Worm (Caenorhabditis elegans) whole organism, early embryonic: ENCODE measurements around the gene R07E5.6.

Experiments used
- B0310.2 ChIP-seq: sonication (generic microtip); optimal IDR thresholded peaks from 2 replicates; lab custom pipeline; 2016; ENCODE audit warnings: mild to moderate bottlenecking, missing genetic modification characterization, missing compliant biosample characterization
- F13C5.2 ChIP-seq: sonication (generic microtip); optimal IDR thresholded peaks from 2 replicates; lab custom pipeline; 2017; ENCODE audit warnings: mild to moderate bottlenecking, missing genetic modification characterization, inconsistent platforms, missing compliant biosample characterization
- aly-1 ChIP-seq: sonication (generic microtip); optimal IDR thresholded peaks from 2 replicates; lab custom pipeline; 2016; ENCODE audit warnings: missing genetic modification characterization, missing compliant biosample characterization
- ama-1 ChIP-seq: fragments of 150-350 bp; optimal IDR thresholded peaks from 2 replicates; lab custom pipeline; 2014
- ceh-13 ChIP-seq: fragments of 200-800 bp; sonication (Bioruptor generic); optimal IDR thresholded peaks from 2 replicates; lab custom pipeline; 2018; ENCODE audit warnings: mild to moderate bottlenecking, missing genetic modification characterization, missing compliant biosample characterization
- ceh-36 ChIP-seq: sonication (generic microtip); optimal IDR thresholded peaks from 2 replicates; lab custom pipeline; 2016; ENCODE audit warnings: missing genetic modification characterization, inconsistent platforms, missing compliant biosample characterization
- ets-7 ChIP-seq: sonication (generic microtip); optimal IDR thresholded peaks from 2 replicates; lab custom pipeline; 2016; ENCODE audit warnings: missing genotype, missing genetic modification characterization, missing compliant biosample characterization
- flt-1 ChIP-seq: fragments of 200-800 bp; sonication (Bioruptor generic); IDR thresholded peaks from 2 replicates; pipeline ENCODE4 v1.3.6; 2022; ENCODE audit warnings: missing genetic modification characterization, missing compliant biosample characterization
- hmbx-1 ChIP-seq: sonication (generic microtip); optimal IDR thresholded peaks from 2 replicates; lab custom pipeline; 2016; ENCODE audit warnings: mild to moderate bottlenecking, missing genetic modification characterization, missing compliant biosample characterization
- hmg-4 ChIP-seq: fragments of 200-800 bp; sonication (Bioruptor generic); optimal IDR thresholded peaks from 2 replicates; lab custom pipeline; 2018; ENCODE audit warnings: mild to moderate bottlenecking, missing genetic modification characterization, missing compliant biosample characterization
- hnd-1 ChIP-seq: sonication (generic microtip); optimal IDR thresholded peaks from 2 replicates; lab custom pipeline; 2016; ENCODE audit warnings: missing genetic modification characterization, missing compliant biosample characterization
- pes-1 ChIP-seq: fragments of 200-800 bp; sonication (Bioruptor generic); IDR thresholded peaks from 2 replicates; pipeline ENCODE4 v1.3.6; 2022; ENCODE audit warnings: missing genetic modification reagents, missing genetic modification characterization, missing compliant biosample characterization
- scrt-1 ChIP-seq: fragments of 200-800 bp; sonication (Bioruptor generic); IDR thresholded peaks from 2 replicates; pipeline ENCODE4 v1.3.6; 2022; ENCODE audit warnings: missing genetic modification characterization, missing compliant biosample characterization
- sea-1 ChIP-seq: fragments of 200-800 bp; sonication (Bioruptor generic); conservative IDR thresholded peaks from 2 replicates; pipeline ENCODE4 v1.3.6; 2022; ENCODE audit warnings: missing genetic modification characterization, missing compliant biosample characterization
- tbx-11 ChIP-seq: fragments of 200-800 bp; sonication (Bioruptor generic); IDR thresholded peaks from 2 replicates; pipeline ENCODE4 v1.3.6; 2022; ENCODE audit warnings: missing genetic modification characterization, missing compliant biosample characterization
- tbx-37 ChIP-seq: fragments of 200-800 bp; sonication (Bioruptor generic); conservative IDR thresholded peaks from 2 replicates; pipeline ENCODE4 v1.3.6; 2022; ENCODE audit warnings: missing genetic modification reagents, missing genetic modification characterization, missing compliant biosample characterization
- tra-4 ChIP-seq: sonication (generic microtip); optimal IDR thresholded peaks from 2 replicates; lab custom pipeline; 2017; ENCODE audit warnings: missing genetic modification characterization, missing compliant biosample characterization

R07E5.6 gene

ce11 chrIII:4444492-4444891 is 45.9 kb downstream of the R07E5.6 start:
- no peak for TF ChIP-seq sea-1 (GFP tag; lab: Robert Waterston, UW)
- no peak for TF ChIP-seq B0310.2 (tag; lab: Kevin White, UChicago)
- no peak for TF ChIP-seq pes-1
- no peak for TF ChIP-seq ama-1
- no peak for TF ChIP-seq tbx-37
- TF ChIP-seq ceh-13 (GFP tag; lab: Kevin White, UChicago): no peak
- no peak for TF ChIP-seq hnd-1 (tag; lab: Kevin White, UChicago)
- no peak for TF ChIP-seq ceh-36 (tag; lab: Kevin White, UChicago)
- TF ChIP-seq tra-4 (tag; lab: Kevin White, UChicago): no peak
- no peak for TF ChIP-seq hmbx-1
- no peak for TF ChIP-seq aly-1 (tag; lab: Kevin White, UChicago)
- no peak for TF ChIP-seq flt-1 (GFP tag; lab: Robert Waterston, UW)

DNA sequence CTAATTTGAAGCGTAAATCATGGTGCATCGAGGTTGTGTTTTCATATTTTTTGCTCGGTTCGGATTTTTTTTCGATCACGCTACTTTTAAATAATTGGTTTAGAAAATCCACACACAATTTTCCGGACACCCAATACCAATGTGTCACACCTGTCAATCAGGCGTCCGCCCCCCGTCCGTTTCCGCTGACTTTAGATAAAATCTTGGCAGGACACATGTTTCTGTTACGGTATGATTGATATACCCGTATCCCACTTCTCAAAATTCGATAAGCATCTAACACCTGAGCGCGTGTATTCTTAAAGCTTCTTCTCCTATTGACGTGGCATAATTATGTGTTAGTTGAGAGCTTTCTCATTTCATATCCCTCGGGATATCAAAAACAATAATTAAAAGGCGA is 49.5 kb downstream of the R07E5.6 start:
- TF ChIP-seq ets-7 (tag; lab: Kevin White, UChicago): no peak
- no peak for TF ChIP-seq scrt-1 (GFP tag; lab: Robert Waterston, UW)
- no peak for TF ChIP-seq tbx-11 (GFP tag; lab: Robert Waterston, UW)
- TF ChIP-seq hmg-4 (GFP tag; lab: Kevin White, UChicago): no peak

- TF ChIP-seq tbx-37: no peak
- no peak for TF ChIP-seq hmbx-1
- TF ChIP-seq hnd-1 (tag; lab: Kevin White, UChicago): no peak
- TF ChIP-seq ceh-36 (tag; lab: Kevin White, UChicago): no peak
- TF ChIP-seq ets-7 (tag; lab: Kevin White, UChicago): no peak
- TF ChIP-seq flt-1 (GFP tag; lab: Robert Waterston, UW): no peak
- no peak for TF ChIP-seq ama-1
- no peak for TF ChIP-seq sea-1 (GFP tag; lab: Robert Waterston, UW)
- TF ChIP-seq F13C5.2 (tag; lab: Kevin White, UChicago): no peak
- no peak for TF ChIP-seq tra-4 (tag; lab: Kevin White, UChicago)
- TF ChIP-seq scrt-1 (GFP tag; lab: Robert Waterston, UW): no peak
- no peak for TF ChIP-seq pes-1
- TF ChIP-seq ceh-13 (GFP tag; lab: Kevin White, UChicago): no peak
- TF ChIP-seq aly-1 (tag; lab: Kevin White, UChicago): no peak
- TF ChIP-seq hmg-4 (GFP tag; lab: Kevin White, UChicago): no peak
- no peak for TF ChIP-seq B0310.2 (tag; lab: Kevin White, UChicago)
- no peak for TF ChIP-seq tbx-11 (GFP tag; lab: Robert Waterston, UW)
Measured at ce11 chrIII:4449357-4449756, 50.8 kb downstream of the R07E5.6 start.

ce11 chrIII:4449893-4450579 is 51.5 kb downstream of the R07E5.6 start, which contains the start of gene ceh-43:
TSS of gene ceh-43 (minus strand) at chrIII:4449943.
- TF ChIP-seq ceh-36 (tag; lab: Kevin White, UChicago) (no peak), hmbx-1 (no peak), tbx-11 (GFP tag; lab: Robert Waterston, UW) (no peak), ama-1 (no peak), aly-1 (tag; lab: Kevin White, UChicago) (no peak), hnd-1 (tag; lab: Kevin White, UChicago) (no peak), ceh-13 (GFP tag; lab: Kevin White, UChicago) (no peak), F13C5.2 (tag; lab: Kevin White, UChicago) (no peak), flt-1 (GFP tag; lab: Robert Waterston, UW) (no peak), tra-4 (tag; lab: Kevin White, UChicago) (no peak), pes-1 (no peak), scrt-1 (GFP tag; lab: Robert Waterston, UW) (no peak), ets-7 (tag; lab: Kevin White, UChicago) (no peak), hmg-4 (GFP tag; lab: Kevin White, UChicago) (no peak)
